Worm (Caenorhabditis elegans) whole organism, L4/young adult: ENCODE results near the gene K09C4.2.

Experiments
- W03F9.2 ChIP-seq: fragments of 150-350 bp; optimal IDR thresholded peaks from 2 replicates; lab custom pipeline; 2014; ENCODE audit warnings: missing biosample characterization, missing genetic modification characterization
- dao-5 ChIP-seq: sonication (generic microtip); optimal IDR thresholded peaks from 2 replicates; lab custom pipeline; 2016; ENCODE audit warnings: missing genotype, missing genetic modification characterization, moderate library complexity, missing compliant biosample characterization
- him-1 ChIP-seq: sonication (generic microtip); optimal IDR thresholded peaks from 2 replicates; lab custom pipeline; 2016; ENCODE audit warnings: missing genotype, missing genetic modification reagents, missing genetic modification characterization, missing compliant biosample characterization

- TF ChIP-seq dao-5 (tag; lab: Kevin White, UChicago): no peak
- no peak for TF ChIP-seq him-1 (tag; lab: Kevin White, UChicago)
- TF ChIP-seq W03F9.2 (tag; lab: Kevin White, UChicago): no peak
Observed at ce11 chrX:3289183-3289582, 7.1 kb upstream of the K09C4.2 start, which contains the start of gene K09C4.4.
